Worm (Caenorhabditis elegans) whole organism, L4 larva: ENCODE data around the gene rike-1.

Experiments used
- F37D6.2 ChIP-seq: sonication (generic microtip); optimal IDR thresholded peaks from 2 replicates; lab custom pipeline; 2016; ENCODE audit warnings: mild to moderate bottlenecking, missing genetic modification characterization, missing compliant biosample characterization
- T26A8.4 ChIP-seq: fragments of 200-800 bp; sonication (Bioruptor generic); IDR thresholded peaks from 2 replicates; pipeline ENCODE4 v1.3.6; 2022; ENCODE audit warnings: missing genetic modification characterization, missing compliant biosample characterization
- aly-2 ChIP-seq: sonication (generic microtip); optimal IDR thresholded peaks from 2 replicates; lab custom pipeline; 2018; ENCODE audit warnings: missing biosample characterization, missing genetic modification characterization
- arid-1 ChIP-seq: fragments of 200-800 bp; sonication (Bioruptor generic); conservative IDR thresholded peaks from 2 replicates; pipeline ENCODE4 v1.3.6; 2022; ENCODE audit warnings: missing genetic modification reagents, missing genetic modification characterization, missing compliant biosample characterization
- cey-2 ChIP-seq: sonication (generic microtip); optimal IDR thresholded peaks from 3 replicates; lab custom pipeline; 2017; ENCODE audit warnings: missing genetic modification characterization, mild to moderate bottlenecking, missing compliant biosample characterization, antibody characterized with exemption, borderline replicate concordance; ENCODE audit not compliant: insufficient read depth
- ctbp-1 ChIP-seq: fragments of 200-800 bp; sonication (Bioruptor generic); IDR thresholded peaks from 2 replicates; pipeline ENCODE4 v1.3.6; 2022; ENCODE audit warnings: missing genetic modification reagents, missing genetic modification characterization, missing compliant biosample characterization
- dmd-9 ChIP-seq: fragments of 200-800 bp; sonication (Bioruptor generic); IDR thresholded peaks from 2 replicates; pipeline ENCODE4 v1.3.6; 2022; ENCODE audit warnings: missing genetic modification reagents, missing genetic modification characterization, missing compliant biosample characterization
- egl-27 ChIP-seq: sonication (generic microtip); optimal IDR thresholded peaks from 3 replicates; lab custom pipeline; 2017; ENCODE audit warnings: missing biosample characterization, missing genetic modification reagents, missing genetic modification characterization
- jun-1 ChIP-seq: fragments of 150-350 bp; optimal IDR thresholded peaks from 2 replicates; lab custom pipeline; 2014; ENCODE audit warnings: missing biosample characterization, missing genetic modification reagents, missing genetic modification characterization
- mdl-1 ChIP-seq, 2 experiments: fragments of 150-350 bp in 1 of 2; sonication (generic microtip) in 1 of 2; optimal IDR thresholded peaks; 2 replicates each; lab custom pipeline; 2014 to 2017; ENCODE audit warnings: missing biosample characterization in 2 of 2, missing genetic modification characterization in 2 of 2
- pha-4 ChIP-seq, 2 experiments: fragments of 150-350 bp in 1 of 2; fragments of 200-800 bp in 1 of 2; sonication (Bioruptor generic) in 1 of 2; IDR thresholded peaks in 1 of 2; optimal IDR thresholded peaks in 1 of 2; 2 replicates each; pipeline versions ENCODE4 v1.3.6 to Lab custom; 2014 to 2022; ENCODE audit warnings: missing genetic modification characterization in 2 of 2, missing genetic modification reagents in 2 of 2, missing biosample characterization in 1 of 2, missing compliant biosample characterization in 1 of 2
- tag-97 ChIP-seq: fragments of 200-800 bp; sonication (Bioruptor generic); IDR thresholded peaks from 2 replicates; pipeline ENCODE4 v1.3.6; 2022; ENCODE audit warnings: missing genetic modification characterization, missing compliant biosample characterization

DNA sequence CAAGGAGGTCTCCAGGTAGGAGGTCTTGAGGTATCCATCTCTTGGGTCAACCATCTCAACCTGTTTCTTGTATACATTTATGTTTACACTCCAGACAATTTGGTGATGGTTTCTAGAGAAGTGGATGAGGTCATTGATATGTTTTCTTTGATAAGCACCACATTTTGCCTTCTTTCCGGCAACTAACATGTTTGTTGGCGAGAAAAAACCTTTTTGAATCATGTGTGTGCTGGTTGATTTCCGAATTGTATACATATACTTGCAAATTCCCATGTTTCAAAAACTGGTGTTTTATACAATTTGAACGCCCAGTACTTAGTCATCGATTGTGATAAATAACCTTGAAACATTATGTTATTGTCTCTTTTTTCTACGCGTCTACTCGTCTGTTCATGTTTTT is 41.5 kb downstream of the rike-1 start:
- TF ChIP-seq dmd-9 (GFP tag; lab: Robert Waterston, UW): no peak
- TF ChIP-seq cey-2 (tag; lab: Kevin White, UChicago): no peak
- TF ChIP-seq aly-2 (tag; lab: Kevin White, UChicago): no peak
- no peak for TF ChIP-seq tag-97 (GFP tag; lab: Robert Waterston, UW)
- no peak for TF ChIP-seq jun-1
- TF ChIP-seq mdl-1 (tag; optimal IDR thresholded peaks at IDR 0.05; lab: Kevin White, UChicago): no peak
- TF ChIP-seq pha-4 (GFP tag; IDR thresholded peaks at IDR 0.05; lab: Robert Waterston, UW): no peak
- TF ChIP-seq pha-4 (tag; optimal IDR thresholded peaks at IDR 0.05; lab: Kevin White, UChicago): no peak
- no peak for TF ChIP-seq F37D6.2 (tag; lab: Kevin White, UChicago)
- no peak for TF ChIP-seq egl-27 (tag; lab: Kevin White, UChicago)
- TF ChIP-seq arid-1 (GFP tag; lab: Robert Waterston, UW): no peak
- TF ChIP-seq ctbp-1 (GFP tag; lab: Robert Waterston, UW): no peak
- TF ChIP-seq T26A8.4 (GFP tag; lab: Robert Waterston, UW): no peak
